Worm (Caenorhabditis elegans): ENCODE measurements around the gene B0244.10.

DNA sequence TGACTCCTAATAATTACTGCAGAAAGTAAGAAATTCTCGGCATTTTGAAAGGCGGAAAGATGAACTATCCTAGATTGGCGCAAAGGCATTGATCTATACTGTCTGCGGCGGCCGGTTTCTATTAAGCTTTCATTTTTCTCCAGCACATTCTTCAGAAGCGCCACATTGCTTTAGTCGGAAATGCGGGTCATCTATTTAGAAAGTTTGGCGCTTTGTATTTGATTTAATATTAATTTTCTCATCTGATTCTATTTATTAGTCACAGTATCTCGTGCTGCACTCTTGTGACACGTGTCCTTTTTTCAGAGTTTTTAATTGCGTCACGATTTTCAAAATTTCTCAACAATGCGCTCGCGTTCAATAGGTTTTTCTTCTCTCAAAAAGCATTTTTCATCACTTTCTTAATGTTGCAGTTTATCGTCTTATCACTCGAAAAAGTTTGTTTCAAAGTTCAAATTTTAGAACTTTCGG is 19.9 kb upstream of the B0244.10 start:
- TF ChIP-seq unc-62 (GFP tag; optimal IDR thresholded peaks at IDR 0.05) = no peak
- no peak for TF ChIP-seq lin-39 (tag; optimal IDR thresholded peaks at IDR 0.05)
- no peak for TF ChIP-seq lsy-2 (tag; optimal IDR thresholded peaks at IDR 0.05)
- TF ChIP-seq nhr-77 (tag; optimal IDR thresholded peaks at IDR 0.05) = no peak
- TF ChIP-seq lir-3 (tag; optimal IDR thresholded peaks at IDR 0.05; ENCODE audit: poor library complexity) = no peak

All from whole organism, L1 larva.